Worm (Caenorhabditis elegans) whole organism, young adult: Measurements from ENCODE around the gene F53F4.17.

ENCODE experiments used
- C06A6.2 ChIP-seq: fragments of 200-800 bp; sonication (Bioruptor generic); conservative IDR thresholded peaks from 2 replicates; pipeline ENCODE4 v1.3.6; 2022; ENCODE audit warnings: missing genetic modification characterization, missing compliant biosample characterization
- C17E4.6 ChIP-seq: fragments of 200-800 bp; sonication (Bioruptor generic); IDR thresholded peaks from 2 replicates; pipeline ENCODE4 v1.3.6; 2022; ENCODE audit warnings: missing genetic modification reagents, missing genetic modification characterization, missing compliant biosample characterization
- F55B11.4 ChIP-seq: sonication (generic microtip); optimal IDR thresholded peaks from 2 replicates; lab custom pipeline; 2016; ENCODE audit warnings: missing compliant biosample characterization, missing genetic modification characterization, borderline replicate concordance; ENCODE audit not compliant: insufficient read depth
- ama-1 ChIP-seq, 3 experiments: fragments of 150-350 bp in 1 of 3; sonication (generic microtip) in 2 of 3; optimal IDR thresholded peaks; 2 replicates each; lab custom pipeline; 2014 to 2018; ENCODE audit warnings: missing biosample characterization in 2 of 3, missing genetic modification characterization in 2 of 3, missing genetic modification reagents in 2 of 3
- attf-5 ChIP-seq: fragments of 200-800 bp; sonication (Bioruptor generic); optimal IDR thresholded peaks from 2 replicates; lab custom pipeline; 2018; ENCODE audit warnings: mild to moderate bottlenecking, missing genetic modification characterization, missing compliant biosample characterization
- attf-6 ChIP-seq: fragments of 200-800 bp; sonication (Bioruptor generic); IDR thresholded peaks from 2 replicates; pipeline ENCODE4 v1.3.6; 2022; ENCODE audit warnings: missing genetic modification reagents, missing genetic modification characterization, missing compliant biosample characterization
- let-526 ChIP-seq: fragments of 200-800 bp; sonication (Bioruptor generic); IDR thresholded peaks from 2 replicates; pipeline ENCODE4 v1.3.6; 2022; ENCODE audit warnings: missing genetic modification reagents, missing genetic modification characterization, missing compliant biosample characterization
- mxl-1 ChIP-seq: sonication (generic microtip); optimal IDR thresholded peaks from 2 replicates; lab custom pipeline; 2016; ENCODE audit warnings: missing genetic modification characterization, missing compliant biosample characterization
- pha-4 ChIP-seq: fragments of 150-350 bp; sonication (generic microtip); optimal IDR thresholded peaks from 2 replicates; lab custom pipeline; 2014; ENCODE audit warnings: missing biosample characterization, missing genetic modification reagents, missing genetic modification characterization
- snpc-4 ChIP-seq, 5 experiments: fragments of 150-350 bp in 1 of 5; sonication (generic microtip) in 4 of 5; optimal IDR thresholded peaks; 2 replicates each; lab custom pipeline; 2014 to 2018; ENCODE audit warnings: missing genetic modification characterization in 5 of 5, missing biosample characterization in 3 of 5, antibody characterized with exemption in 2 of 5, mild to moderate bottlenecking in 2 of 5, missing compliant biosample characterization in 2 of 5, missing genotype in 2 of 5, moderate library complexity in 2 of 5, missing genetic modification reagents in 1 of 5
- unc-62 ChIP-seq: fragments of 150-350 bp; optimal IDR thresholded peaks from 2 replicates; lab custom pipeline; 2014; ENCODE audit warnings: missing biosample characterization, missing genetic modification reagents, missing genetic modification characterization
- ztf-28 ChIP-seq: fragments of 200-800 bp; sonication (Bioruptor generic); IDR thresholded peaks from 2 replicates; pipeline ENCODE4 v1.3.6; 2022; ENCODE audit warnings: missing genetic modification reagents, missing genetic modification characterization, missing compliant biosample characterization

DNA sequence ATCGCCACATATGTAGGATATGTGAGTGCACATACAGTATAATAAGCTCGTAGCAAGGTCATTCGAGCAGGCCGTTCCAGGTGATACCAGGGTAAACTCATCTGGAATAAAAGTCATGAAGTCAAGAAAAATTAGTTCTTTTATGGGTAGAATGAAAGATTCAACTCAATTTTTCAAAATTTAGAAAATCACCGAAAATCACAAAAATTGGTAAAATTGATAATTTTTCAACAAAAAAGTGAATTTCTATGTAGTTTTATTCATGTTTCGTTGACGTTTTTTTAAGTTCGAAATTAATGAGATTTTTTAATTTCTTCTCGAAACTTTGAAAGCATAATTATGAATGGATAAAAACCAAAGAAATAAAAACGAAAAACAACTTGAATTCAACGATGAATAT, 33.7 kb downstream of the F53F4.17 start, which contains the start of gene F53F4.16:
- TF ChIP-seq snpc-4 (GFP tag; optimal IDR thresholded peaks at IDR 0.05; lab: Kevin White, UChicago) (no peak), snpc-4 (tag; optimal IDR thresholded peaks at IDR 0.05; lab: Kevin White, UChicago) (no peak), ztf-28 (GFP tag; lab: Robert Waterston, UW) (no peak), let-526 (GFP tag; lab: Robert Waterston, UW) (no peak), unc-62 (GFP tag; lab: Kevin White, UChicago) (no peak), attf-5 (no peak), pha-4 (tag; lab: Kevin White, UChicago) (no peak), ama-1 (optimal IDR thresholded peaks at IDR 0.05; lab: Kevin White, UChicago) (no peak), ama-1 (GFP tag; optimal IDR thresholded peaks at IDR 0.05; lab: Kevin White, UChicago) (no peak), attf-6 (GFP tag; lab: Robert Waterston, UW) (no peak), F55B11.4 (tag; lab: Kevin White, UChicago) (no peak), C17E4.6 (no peak), C06A6.2 (no peak), mxl-1 (tag; lab: Kevin White, UChicago) (no peak)
